Fruit fly (Drosophila melanogaster) whole organism, embryonic: Measurements from ENCODE around the gene IKKbeta.

Source experiments
- Adf1 ChIP-seq: fragments of 200-800 bp; sonication (Bioruptor generic); IDR thresholded peaks from 2 replicates; pipeline ENCODE4 v1.3.6; 2022; ENCODE audit warnings: missing biosample characterization, missing genetic modification characterization
- Aef1 ChIP-seq: fragments of 200-800 bp; sonication (Bioruptor generic); IDR thresholded peaks from 3 replicates; pipeline ENCODE4 v1.3.6; 2022; ENCODE audit warnings: missing biosample characterization, missing genetic modification characterization
- CG10431 ChIP-seq: fragments of 200-800 bp; sonication (Bioruptor generic); optimal IDR thresholded peaks from 3 replicates; lab custom pipeline; 2018; ENCODE audit warnings: missing biosample characterization, mild to moderate bottlenecking, missing genetic modification characterization
- CG12155 ChIP-seq: fragments of 200-800 bp; sonication (Bioruptor generic); optimal IDR thresholded peaks from 3 replicates; lab custom pipeline; 2016; ENCODE audit warnings: missing biosample characterization, missing genetic modification characterization
- CG15479 ChIP-seq: fragments of 200-800 bp; sonication (Bioruptor generic); optimal IDR thresholded peaks from 3 replicates; lab custom pipeline; 2019; ENCODE audit warnings: missing biosample characterization, mild to moderate bottlenecking, missing genetic modification characterization, moderate library complexity
- CG15514 ChIP-seq: fragments of 200-800 bp; sonication (Bioruptor generic); optimal IDR thresholded peaks from 3 replicates; lab custom pipeline; 2017; ENCODE audit warnings: missing biosample characterization, missing genetic modification characterization, mild to moderate bottlenecking, moderate library complexity, missing genetic modification reagents
- CG15601 ChIP-seq: fragments of 200-800 bp; sonication (Bioruptor generic); optimal IDR thresholded peaks from 3 replicates; lab custom pipeline; 2019; ENCODE audit warnings: missing biosample characterization, mild to moderate bottlenecking, missing genetic modification characterization, moderate library complexity
- CG1603 ChIP-seq: fragments of 200-800 bp; sonication (Bioruptor generic); optimal IDR thresholded peaks from 2 replicates; lab custom pipeline; 2019; ENCODE audit warnings: missing biosample characterization, mild to moderate bottlenecking, missing genetic modification characterization, moderate library complexity
- CG1832 ChIP-seq: fragments of 200-800 bp; sonication (Bioruptor generic); optimal IDR thresholded peaks from 2 replicates; lab custom pipeline; 2017; ENCODE audit warnings: missing biosample characterization, mild to moderate bottlenecking, missing genetic modification characterization, inconsistent platforms
- CG18764 ChIP-seq: fragments of 200-800 bp; sonication (Bioruptor generic); optimal IDR thresholded peaks from 3 replicates; lab custom pipeline; 2016; ENCODE audit warnings: missing biosample characterization, missing genetic modification characterization
- CG2199 ChIP-seq: fragments of 200-800 bp; sonication (Bioruptor generic); IDR thresholded peaks from 3 replicates; pipeline ENCODE4 v1.3.6; 2022; ENCODE audit warnings: missing biosample characterization, missing genetic modification characterization
- CG32767 ChIP-seq: fragments of 200-800 bp; sonication (Bioruptor generic); IDR thresholded peaks from 2 replicates; pipeline ENCODE4 v1.3.6; 2022; ENCODE audit warnings: missing biosample characterization, missing genetic modification characterization
- CG33213 ChIP-seq: fragments of 200-800 bp; sonication (Bioruptor generic); optimal IDR thresholded peaks from 3 replicates; lab custom pipeline; 2016; ENCODE audit warnings: missing biosample characterization, missing genetic modification characterization
- CG4328 ChIP-seq: fragments of 200-800 bp; sonication (Bioruptor generic); optimal IDR thresholded peaks from 3 replicates; lab custom pipeline; 2017; ENCODE audit warnings: missing biosample characterization, missing genetic modification reagents, missing genetic modification characterization
- CG4360 ChIP-seq: fragments of 200-800 bp; sonication (Bioruptor generic); IDR thresholded peaks from 2 replicates; pipeline ENCODE4 v1.3.6; 2022; ENCODE audit warnings: missing biosample characterization, missing genetic modification characterization
- CG6254 ChIP-seq: fragments of 200-800 bp; sonication (Bioruptor generic); optimal IDR thresholded peaks from 3 replicates; lab custom pipeline; 2017; ENCODE audit warnings: mild to moderate bottlenecking, missing biosample characterization, missing genetic modification reagents, missing genetic modification characterization
- CG6765 ChIP-seq: fragments of 200-800 bp; sonication (Bioruptor generic); optimal IDR thresholded peaks from 3 replicates; lab custom pipeline; 2017; ENCODE audit warnings: missing biosample characterization, mild to moderate bottlenecking, missing genetic modification characterization
- CG7372 ChIP-seq: fragments of 200-800 bp; sonication (Bioruptor generic); IDR thresholded peaks from 2 replicates; pipeline ENCODE4 v1.3.6; 2022; ENCODE audit warnings: missing biosample characterization, missing genetic modification characterization
- CG9215 ChIP-seq: fragments of 200-800 bp; sonication (Bioruptor generic); IDR thresholded peaks from 2 replicates; pipeline ENCODE4 v1.3.6; 2022; ENCODE audit warnings: missing biosample characterization, missing genetic modification characterization
- CG9727 ChIP-seq: fragments of 200-800 bp; sonication (Bioruptor generic); optimal IDR thresholded peaks from 3 replicates; lab custom pipeline; 2017; ENCODE audit warnings: missing biosample characterization, mild to moderate bottlenecking, missing genetic modification characterization
- E2f1 ChIP-seq: fragments of 200-800 bp; sonication (Bioruptor generic); IDR thresholded peaks from 2 replicates; pipeline ENCODE4 v1.3.6; 2022; ENCODE audit warnings: missing biosample characterization, missing genetic modification characterization
- Eip74EF ChIP-seq, 2 experiments: fragments of 200-800 bp in 1 of 2; fragments of >200 bp in 1 of 2; sonication (Bioruptor generic) in 1 of 2; optimal IDR thresholded peaks; 2 replicates each; lab custom pipeline; 2017 to 2019; ENCODE audit warnings: missing biosample characterization in 2 of 2, missing genetic modification characterization in 2 of 2, mild to moderate bottlenecking in 1 of 2, moderate library complexity in 1 of 2
- Ets65A ChIP-seq: fragments of 200-800 bp; sonication (Bioruptor generic); peaks from one replicate; lab custom pipeline; 2016; ENCODE audit warnings: missing biosample characterization, missing genetic modification characterization
- Fer2 ChIP-seq: fragments of 200-800 bp; sonication (Bioruptor generic); optimal IDR thresholded peaks from 2 replicates; lab custom pipeline; 2018; ENCODE audit warnings: missing biosample characterization, mild to moderate bottlenecking, missing genetic modification characterization, moderate library complexity
- Hand ChIP-seq: fragments of 200-800 bp; sonication (Bioruptor generic); optimal IDR thresholded peaks from 2 replicates; lab custom pipeline; 2017; ENCODE audit warnings: mild to moderate bottlenecking, missing biosample characterization, missing genetic modification reagents, missing genetic modification characterization
- MTF-1 ChIP-seq: fragments of 200-800 bp; sonication (Bioruptor generic); optimal IDR thresholded peaks from 2 replicates; lab custom pipeline; 2018; ENCODE audit warnings: missing biosample characterization, mild to moderate bottlenecking, missing genetic modification characterization, borderline replicate concordance
- Rx ChIP-seq: fragments of 200-800 bp; sonication (Bioruptor generic); IDR thresholded peaks from 2 replicates; pipeline ENCODE4 v1.3.6; 2022; ENCODE audit warnings: missing biosample characterization, missing genetic modification characterization
- Scr ChIP-seq: fragments of 200-800 bp; sonication (Bioruptor generic); IDR thresholded peaks from 2 replicates; pipeline ENCODE4 v1.3.6; 2022; ENCODE audit warnings: missing biosample characterization, missing genetic modification characterization; ENCODE audit not compliant: partially characterized antibody
- Sox100B ChIP-seq: fragments of 200-800 bp; sonication (Bioruptor generic); optimal IDR thresholded peaks from 3 replicates; lab custom pipeline; 2018; ENCODE audit warnings: missing biosample characterization, mild to moderate bottlenecking, missing genetic modification characterization
- Ssrp ChIP-seq: fragments of 200-800 bp; sonication (Bioruptor generic); optimal IDR thresholded peaks from 2 replicates; lab custom pipeline; 2018; ENCODE audit warnings: missing biosample characterization, mild to moderate bottlenecking, missing genetic modification characterization, moderate library complexity
- Stat92E ChIP-seq, 3 experiments: fragments of >200 bp in 2 of 3; fragments of 200-800 bp in 1 of 3; sonication (Bioruptor generic) in 1 of 3; optimal IDR thresholded peaks; 2 replicates each; lab custom pipeline; 2017 to 2019; ENCODE audit warnings: missing biosample characterization in 3 of 3, missing genetic modification characterization in 3 of 3, mild to moderate bottlenecking in 1 of 3, moderate library complexity in 1 of 3
- emc ChIP-seq: fragments of 200-800 bp; sonication (Bioruptor generic); optimal IDR thresholded peaks from 2 replicates; lab custom pipeline; 2016; ENCODE audit warnings: missing biosample characterization, missing genetic modification characterization
- ewg ChIP-seq: fragments of 200-800 bp; sonication (Bioruptor generic); optimal IDR thresholded peaks from 3 replicates; lab custom pipeline; 2017; ENCODE audit warnings: mild to moderate bottlenecking, missing biosample characterization, missing genetic modification reagents, missing genetic modification characterization
- exex ChIP-seq: fragments of 200-800 bp; sonication (Bioruptor generic); optimal IDR thresholded peaks from 4 replicates; lab custom pipeline; 2018; ENCODE audit warnings: missing biosample characterization, mild to moderate bottlenecking, missing genetic modification characterization, moderate library complexity
- gsb-n ChIP-seq: fragments of 200-800 bp; sonication (Bioruptor generic); optimal IDR thresholded peaks from 3 replicates; lab custom pipeline; 2018; ENCODE audit warnings: missing biosample characterization, mild to moderate bottlenecking, missing genetic modification characterization
- ham ChIP-seq: fragments of 200-800 bp; sonication (Bioruptor generic); IDR thresholded peaks from 2 replicates; pipeline ENCODE4 v1.3.6; 2022; ENCODE audit warnings: missing biosample characterization, missing genetic modification characterization
- her ChIP-seq: fragments of 200-800 bp; sonication (Bioruptor generic); optimal IDR thresholded peaks from 2 replicates; lab custom pipeline; 2016; ENCODE audit warnings: missing biosample characterization, missing genetic modification characterization
- kah ChIP-seq: fragments of 200-800 bp; sonication (Bioruptor generic); optimal IDR thresholded peaks from 2 replicates; lab custom pipeline; 2018; ENCODE audit warnings: missing biosample characterization, mild to moderate bottlenecking, missing genetic modification characterization
- kni ChIP-seq: fragments of 200-800 bp; sonication (Bioruptor generic); optimal IDR thresholded peaks from 3 replicates; lab custom pipeline; 2017; ENCODE audit warnings: mild to moderate bottlenecking, missing biosample characterization, missing genetic modification reagents, missing genetic modification characterization
- lab ChIP-seq: fragments of 200-800 bp; sonication (Bioruptor generic); optimal IDR thresholded peaks from 3 replicates; lab custom pipeline; 2017; ENCODE audit warnings: missing biosample characterization, missing genetic modification characterization, mild to moderate bottlenecking, moderate library complexity, missing genetic modification reagents
- repo ChIP-seq: fragments of 200-800 bp; sonication (Bioruptor generic); optimal IDR thresholded peaks from 2 replicates; lab custom pipeline; 2016; ENCODE audit warnings: missing biosample characterization, missing genetic modification characterization
- rib ChIP-seq: fragments of 200-800 bp; sonication (Bioruptor generic); IDR thresholded peaks from 2 replicates; pipeline ENCODE4 v1.3.6; 2022; ENCODE audit warnings: missing biosample characterization, missing genetic modification characterization
- row ChIP-seq: fragments of 200-800 bp; sonication (Bioruptor generic); IDR thresholded peaks from 3 replicates; pipeline ENCODE4 v1.3.6; 2022; ENCODE audit warnings: missing biosample characterization, missing genetic modification characterization
- sc ChIP-seq, 3 experiments: fragments of >200 bp in 2 of 3; fragments of 200-800 bp in 1 of 3; sonication (Bioruptor generic) in 1 of 3; optimal IDR thresholded peaks; 2 replicates in 2 of 3; 3 replicates in 1 of 3; lab custom pipeline; 2017; ENCODE audit warnings: mild to moderate bottlenecking in 1 of 3, missing biosample characterization in 1 of 3, missing genetic modification characterization in 1 of 3, missing genetic modification reagents in 1 of 3
- schlank ChIP-seq: fragments of 200-800 bp; sonication (Bioruptor generic); optimal IDR thresholded peaks from 2 replicates; lab custom pipeline; 2018; ENCODE audit warnings: missing biosample characterization, mild to moderate bottlenecking, missing genetic modification characterization
- slbo ChIP-seq: fragments of 200-800 bp; sonication (Bioruptor generic); IDR thresholded peaks from 2 replicates; pipeline ENCODE4 v1.3.6; 2022; ENCODE audit warnings: missing biosample characterization, missing genetic modification characterization
- ssp ChIP-seq: fragments of 200-800 bp; sonication (Bioruptor generic); IDR thresholded peaks from 2 replicates; pipeline ENCODE4 v1.3.6; 2022; ENCODE audit warnings: missing biosample characterization, missing genetic modification characterization

The IKKbeta gene

dm6 chr3R:16004691-16005474 lies 44.3 kb downstream of the IKKbeta start (continued):
- TF ChIP-seq Eip74EF (GFP tag; optimal IDR thresholded peaks at IDR 0.05; lab: Kevin White, UChicago) (no peak), CG15514 (GFP tag; lab: Kevin White, UChicago) (peak; percentile 34), ssp (GFP tag; lab: Robert Waterston, UW) (no peak), Ets65A (GFP tag; lab: Kevin White, UChicago) (peak; percentile 7), CG6765 (GFP tag; lab: Kevin White, UChicago) (no peak), CG2199 (GFP tag; lab: Robert Waterston, UW) (0 out of 3 replicates have a peak, but pooled peaks have one; percentile 24), repo (no peak), CG6254 (peak; percentile 4), Scr (GFP tag; lab: Robert Waterston, UW) (0 out of 2 replicates have a peak, but pooled peaks have one; percentile 22), lab (peak; percentile 82), row (no peak), CG4328 (GFP tag; lab: Kevin White, UChicago) (peak; percentile 54), her (GFP tag; lab: Kevin White, UChicago) (no peak), ewg (no peak), Hand (GFP tag; lab: Kevin White, UChicago) (peak; percentile 57), sc (optimal IDR thresholded peaks at IDR 0.05; lab: Kevin White, UChicago) (no peak), sc (GFP tag; optimal IDR thresholded peaks at IDR 0.05; lab: Kevin White, UChicago) (no peak), Fer2 (tag; lab: Kevin White, UChicago) (no peak), CG9727 (peak; percentile 45), Adf1 (GFP tag; lab: Robert Waterston, UW) (peak; percentile 16; the same call in 1 of the 2 replicates), Ssrp (tag; lab: Kevin White, UChicago) (no peak), kah (GFP tag; lab: Kevin White, UChicago) (peak; percentile 6), Sox100B (GFP tag; lab: Kevin White, UChicago) (no peak), CG33213 (no peak), CG1832 (peak; percentile 15), CG15601 (no peak), MTF-1 (GFP tag; lab: Kevin White, UChicago) (peak; percentile 12), Stat92E (GFP tag; optimal IDR thresholded peaks at IDR 0.05; lab: Kevin White, UChicago) (no peak), CG4360 (GFP tag; lab: Robert Waterston, UW) (peak; percentile 51; the same call in 1 of the 2 replicates), E2f1 (GFP tag; lab: Robert Waterston, UW) (no peak), CG7372 (GFP tag; lab: Robert Waterston, UW) (no peak), kni (peak; percentile 15), ham (GFP tag; lab: Robert Waterston, UW) (peak; percentile 51; the same call in 1 of the 2 replicates), CG12155 (GFP tag; lab: Kevin White, UChicago) (no peak), Aef1 (peak; percentile 43; the same call in 2 of the 3 replicates), schlank (tag; lab: Kevin White, UChicago) (peak; percentile 27), CG32767 (GFP tag; lab: Robert Waterston, UW) (0 out of 2 replicates have a peak, but pooled peaks have one; percentile 22), Rx (no peak), CG9215 (GFP tag; lab: Robert Waterston, UW) (no peak), CG18764 (no peak), slbo (no peak), emc (no peak), exex (peak; percentile 87), CG15479 (GFP tag; lab: Kevin White, UChicago) (no peak), CG1603 (peak; percentile 15), CG10431 (no peak), rib (GFP tag; lab: Robert Waterston, UW) (0 out of 2 replicates have a peak, but pooled peaks have one; percentile 34), gsb-n (tag; lab: Kevin White, UChicago) (no peak)
